Worm (Caenorhabditis elegans) whole organism, dauer: ENCODE measurements around the gene par-4.

Source experiments
- unc-62 ChIP-seq: sonication (generic microtip); optimal IDR thresholded peaks from 2 replicates; lab custom pipeline; 2017; ENCODE audit warnings: missing biosample characterization, missing genetic modification reagents, missing genetic modification characterization

Gene par-4

DNA sequence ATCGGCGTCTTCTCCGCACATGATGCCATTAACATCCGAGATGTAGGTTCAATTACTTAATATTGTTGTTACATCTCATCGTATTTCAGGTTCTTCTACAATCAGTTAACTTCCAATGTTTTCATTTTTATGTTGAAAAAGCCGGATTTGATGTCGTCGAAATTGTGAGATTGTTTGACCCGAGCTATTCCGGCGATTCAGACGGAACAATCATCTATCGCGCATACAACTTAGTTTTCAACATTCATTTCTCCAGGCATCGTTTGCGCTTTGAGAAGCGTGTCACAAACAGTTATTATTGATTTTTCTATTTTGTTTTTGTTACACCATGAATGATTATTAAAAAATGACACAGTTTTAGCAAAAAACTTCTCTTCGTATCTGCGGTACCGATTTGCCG lies 30.1 kb downstream of the par-4 start:
- no peak for TF ChIP-seq unc-62 (GFP tag; lab: Kevin White, UChicago)

DNA sequence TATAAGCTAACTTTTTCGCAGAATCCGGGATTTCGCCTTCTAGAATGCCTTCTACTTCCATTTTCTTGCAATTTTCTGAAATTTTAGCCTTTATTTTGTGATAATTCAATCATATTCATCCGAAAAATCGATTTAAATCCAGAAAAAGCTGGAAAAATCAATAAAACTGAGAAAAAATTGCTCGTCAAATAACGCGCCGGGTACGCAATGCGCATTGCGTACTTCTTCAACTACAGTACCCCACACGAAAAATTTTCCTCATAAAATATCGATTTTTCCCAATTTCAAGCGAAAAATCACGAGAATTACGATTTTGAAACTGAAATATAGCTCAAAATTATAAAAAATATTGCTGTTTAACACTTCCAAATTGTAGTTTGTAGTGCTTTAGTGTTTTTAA lies 32.6 kb downstream of the par-4 start, which contains the start of gene Y37H2A.12:
Y37H2A.12 (minus strand) TSS at position 81 of the 400 bp plus-strand sequence.
- TF ChIP-seq unc-62 (GFP tag; lab: Kevin White, UChicago) = no peak

DNA sequence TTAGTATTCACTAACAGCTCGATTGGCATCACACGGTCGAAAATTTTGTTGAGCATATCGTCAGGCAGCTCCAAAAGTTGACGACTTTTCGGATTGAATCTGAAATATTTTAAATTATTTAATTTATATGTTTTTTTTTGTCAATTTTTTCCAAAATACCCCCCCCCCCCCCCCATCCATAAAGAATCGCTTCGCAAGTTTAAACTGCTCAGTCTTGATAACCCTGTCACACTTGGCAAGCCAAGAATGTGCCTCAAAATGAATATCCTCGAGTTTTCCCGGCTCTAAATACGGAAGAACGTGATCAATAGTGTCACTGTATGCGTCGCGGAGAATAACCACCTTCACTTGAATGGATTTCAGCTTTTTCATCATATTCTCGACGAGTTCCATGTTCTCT lies 34.7 kb downstream of the par-4 start, which contains the start of gene Y37H2A.18:
Y37H2A.18 (minus strand) TSS at position 101 of the 400 bp plus-strand sequence.
- TF ChIP-seq unc-62 (GFP tag; lab: Kevin White, UChicago) = no peak

DNA sequence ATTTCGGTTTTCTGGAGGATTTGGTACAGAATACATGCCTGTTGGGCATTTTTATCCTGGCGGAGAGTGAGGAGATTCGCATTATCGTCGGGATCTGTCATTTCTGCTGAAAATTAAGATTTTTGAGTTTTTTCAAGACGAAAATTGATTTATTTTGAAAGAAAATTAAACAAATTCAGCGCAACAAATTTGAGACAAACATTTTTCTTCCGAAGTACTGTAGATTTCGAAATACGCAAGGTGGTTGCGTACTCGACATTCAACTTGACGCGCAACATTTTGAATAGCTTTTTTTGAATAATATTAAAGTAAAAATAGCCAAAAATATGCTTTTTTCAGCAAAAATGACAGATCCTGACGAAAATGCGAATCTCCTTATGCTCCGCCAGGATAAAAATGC lies 35.9 kb downstream of the par-4 start, which contains the start of gene Y37H2A.7:
Y37H2A.7 (minus strand) TSS at position 101 of the 400 bp plus-strand sequence.
- TF ChIP-seq unc-62 (GFP tag; lab: Kevin White, UChicago) = no peak

DNA sequence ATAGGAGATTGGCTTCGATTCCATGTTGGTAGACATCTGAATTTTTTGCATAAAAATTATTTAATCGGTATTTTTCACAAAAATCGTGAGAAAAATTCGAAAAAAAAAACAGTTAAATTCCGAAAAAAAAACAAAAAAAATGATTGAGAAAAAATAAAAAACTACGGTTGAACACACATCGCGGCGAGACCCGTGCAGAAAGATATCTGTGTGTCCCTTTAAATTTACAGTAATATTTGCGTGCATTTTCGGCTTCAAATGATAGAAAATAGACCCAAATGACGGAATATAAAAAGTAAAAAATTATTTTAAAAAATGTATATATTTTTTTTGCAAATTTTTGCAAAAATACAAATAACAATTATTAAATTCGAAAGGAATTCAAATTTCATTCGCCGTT lies 39.2 kb downstream of the par-4 start:
- no peak for TF ChIP-seq unc-62 (GFP tag; lab: Kevin White, UChicago)

DNA sequence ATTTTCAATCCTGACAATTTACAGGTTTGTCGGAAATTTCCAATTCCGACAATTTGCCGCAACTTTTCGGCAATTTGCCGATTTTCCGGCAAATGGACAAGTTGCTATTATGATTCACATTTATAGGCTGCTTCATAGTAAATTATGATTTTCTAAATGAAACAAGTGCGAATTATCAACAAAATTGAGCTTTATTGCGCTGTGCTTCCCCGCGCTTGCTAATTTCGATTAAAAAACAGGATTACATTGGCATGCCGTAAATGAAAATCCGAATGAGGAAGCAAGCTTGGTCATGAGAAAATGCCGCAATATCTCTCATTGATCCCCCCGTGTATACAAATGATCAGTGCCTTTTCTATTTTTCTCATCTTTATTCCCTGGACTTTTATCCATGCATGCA lies 40.2 kb downstream of the par-4 start, which contains the start of gene Y37H2A.10:
Y37H2A.10 (plus strand) TSS at position 301 of the 400 bp plus-strand sequence.
- no peak for TF ChIP-seq unc-62 (GFP tag; lab: Kevin White, UChicago)

DNA sequence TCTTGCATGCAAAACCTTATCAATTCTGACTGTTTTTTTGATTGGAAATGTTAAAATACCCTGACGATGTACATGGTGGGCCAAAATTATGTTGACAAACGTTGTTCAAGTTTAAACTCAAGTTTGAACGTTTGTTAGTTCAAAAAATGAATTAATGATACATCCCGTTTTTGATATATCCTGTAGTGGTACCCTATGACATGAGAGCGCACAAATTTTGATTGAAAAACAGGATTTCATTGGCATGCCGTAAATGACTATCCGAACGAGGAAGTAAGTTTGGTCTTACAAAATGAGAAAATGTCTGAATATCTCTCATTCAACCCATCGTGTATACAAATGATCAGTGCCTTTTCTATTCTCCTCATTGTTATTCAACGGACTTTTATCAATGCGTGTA lies 42.7 kb downstream of the par-4 start, which contains the start of gene Y37H2A.11:
Y37H2A.11 (plus strand) TSS at position 301 of the 400 bp plus-strand sequence.
- no peak for TF ChIP-seq unc-62 (GFP tag; lab: Kevin White, UChicago)

DNA sequence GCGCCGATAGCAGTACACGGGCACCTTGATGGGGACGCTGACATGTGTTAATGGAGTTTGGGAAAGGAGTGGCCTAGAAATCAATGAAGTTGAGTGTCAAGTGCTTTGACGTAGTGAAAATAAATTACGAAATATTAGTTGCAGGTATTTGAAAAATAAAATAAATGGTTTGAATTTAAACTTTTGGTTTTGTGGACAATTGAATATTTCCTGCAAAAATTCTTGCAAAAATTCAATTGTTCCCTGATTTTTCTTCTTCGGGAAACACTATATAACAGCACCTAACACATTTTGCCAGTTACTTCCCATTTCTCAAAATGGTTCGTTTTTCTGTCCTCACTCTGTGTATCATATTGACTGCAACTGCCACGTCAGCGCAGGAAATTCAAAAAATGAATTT lies 44.1 kb downstream of the par-4 start, which contains the start of gene Y37H2A.13:
Y37H2A.13 (plus strand) TSS at position 301 of the 400 bp plus-strand sequence.
- no peak for TF ChIP-seq unc-62 (GFP tag; lab: Kevin White, UChicago)

DNA sequence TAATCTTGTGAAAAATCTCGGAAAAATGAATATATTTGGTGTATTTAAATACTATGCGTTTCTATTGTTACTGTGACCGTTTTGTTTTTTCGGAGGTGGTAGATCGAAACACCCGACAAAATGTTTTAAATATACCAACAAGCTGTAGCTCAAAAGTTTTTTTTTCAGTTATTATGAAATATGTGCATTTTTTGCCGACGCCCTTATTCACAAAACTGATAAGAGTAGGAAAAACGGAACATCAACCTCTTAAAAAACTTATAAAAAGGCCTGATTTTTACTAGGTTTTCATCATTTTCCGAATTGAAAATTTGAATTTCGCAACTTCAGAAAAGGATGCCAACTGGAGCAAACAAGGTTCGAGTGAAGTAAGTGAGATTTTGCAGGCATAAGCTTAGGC lies 45.0 kb downstream of the par-4 start, which contains the start of gene Y37H2A.14:
Y37H2A.14 (plus strand) TSS at position 301 of the 400 bp plus-strand sequence.
- no peak for TF ChIP-seq unc-62 (GFP tag; lab: Kevin White, UChicago)

DNA sequence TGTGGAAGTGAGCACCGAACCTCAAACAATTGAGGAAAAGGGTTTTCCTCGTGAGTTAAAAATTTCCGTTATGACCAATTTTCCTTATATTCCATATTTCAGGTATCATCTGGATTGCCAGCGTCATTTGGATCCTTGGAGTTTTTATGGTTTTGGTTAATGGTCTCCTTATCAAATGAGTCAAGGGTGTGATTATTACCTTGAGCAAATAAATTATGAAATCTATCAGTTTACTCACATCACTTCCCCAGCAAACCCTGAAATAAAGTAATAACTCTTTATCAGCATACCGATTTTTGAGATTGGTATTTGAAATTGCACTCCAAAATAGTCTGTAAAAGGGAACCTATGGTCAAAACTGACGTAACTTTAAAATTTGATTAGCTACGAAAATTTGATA lies 46.0 kb downstream of the par-4 start:
- no peak for TF ChIP-seq unc-62 (GFP tag; lab: Kevin White, UChicago)

DNA sequence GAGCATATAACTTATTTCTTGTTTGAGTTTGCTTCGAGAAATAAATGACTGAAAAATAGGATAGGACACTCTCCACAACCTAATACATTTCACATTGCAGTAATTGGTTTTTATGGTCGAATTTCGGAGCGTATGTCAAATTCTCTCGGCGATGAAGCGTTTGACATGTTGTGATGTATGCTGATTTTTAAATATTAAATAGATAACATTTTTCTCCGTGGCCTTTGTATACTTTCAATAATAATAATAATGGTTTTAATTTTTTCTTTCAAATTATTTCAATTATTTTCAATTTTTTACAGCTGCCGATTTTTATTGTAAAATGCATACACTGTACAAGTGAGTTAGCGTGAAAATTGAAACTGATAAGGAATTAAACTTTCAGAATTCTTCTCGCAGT lies 47.6 kb downstream of the par-4 start, which contains the start of gene C14A6.3:
C14A6.3 (plus strand) TSS at position 301 of the 400 bp plus-strand sequence.
- no peak for TF ChIP-seq unc-62 (GFP tag; lab: Kevin White, UChicago)
